Fruit fly (Drosophila melanogaster) whole organism, pupa: ENCODE results near the gene CG7058.

Experiments used
- CG10348 ChIP-seq: fragments of 200-800 bp; sonication (Bioruptor generic); IDR thresholded peaks from 2 replicates; pipeline ENCODE4 v1.3.6; 2022; ENCODE audit warnings: missing biosample characterization, missing genetic modification characterization
- CG12605 ChIP-seq: fragments of 200-800 bp; sonication (Bioruptor generic); IDR thresholded peaks from 2 replicates; pipeline ENCODE4 v1.3.6; 2022; ENCODE audit warnings: missing biosample characterization, missing genetic modification characterization
- CG13204 ChIP-seq: fragments of 200-800 bp; sonication (Bioruptor generic); optimal IDR thresholded peaks from 2 replicates; lab custom pipeline; 2018; ENCODE audit warnings: missing biosample characterization, mild to moderate bottlenecking, missing genetic modification characterization, moderate library complexity
- CG14655 ChIP-seq: fragments of 200-800 bp; sonication (Bioruptor generic); optimal IDR thresholded peaks from 3 replicates; lab custom pipeline; 2017; ENCODE audit warnings: mild to moderate bottlenecking, missing biosample characterization, missing genetic modification reagents, missing genetic modification characterization
- CG15710 ChIP-seq: fragments of 200-800 bp; sonication (Bioruptor generic); optimal IDR thresholded peaks from 2 replicates; lab custom pipeline; 2018; ENCODE audit warnings: missing biosample characterization, mild to moderate bottlenecking, missing genetic modification characterization, moderate library complexity
- CG17806 ChIP-seq: fragments of 200-800 bp; sonication (Bioruptor generic); optimal IDR thresholded peaks from 2 replicates; lab custom pipeline; 2018; ENCODE audit warnings: missing biosample characterization, mild to moderate bottlenecking, missing genetic modification characterization, moderate library complexity
- CG32121 ChIP-seq: fragments of 200-800 bp; sonication (Bioruptor generic); IDR thresholded peaks from 2 replicates; pipeline ENCODE4 v1.3.6; 2022; ENCODE audit warnings: missing biosample characterization, missing genetic modification characterization
- CG34367 ChIP-seq: fragments of 200-800 bp; sonication (Bioruptor generic); optimal IDR thresholded peaks from 2 replicates; lab custom pipeline; 2018; ENCODE audit warnings: missing biosample characterization, mild to moderate bottlenecking, missing genetic modification characterization
- CG4496 ChIP-seq: fragments of 200-800 bp; sonication (Bioruptor generic); IDR thresholded peaks from 3 replicates; pipeline ENCODE4 v1.3.6; 2022; ENCODE audit warnings: missing biosample characterization, missing genetic modification characterization
- CG8159 ChIP-seq: fragments of 200-800 bp; sonication (Bioruptor generic); optimal IDR thresholded peaks from 3 replicates; lab custom pipeline; 2018; ENCODE audit warnings: missing biosample characterization, mild to moderate bottlenecking, missing genetic modification characterization, moderate library complexity
- CG8301 ChIP-seq: fragments of 200-800 bp; sonication (Bioruptor generic); optimal IDR thresholded peaks from 2 replicates; lab custom pipeline; 2018; ENCODE audit warnings: missing biosample characterization, mild to moderate bottlenecking, missing genetic modification characterization
- CG9948 ChIP-seq: fragments of 200-800 bp; sonication (Bioruptor generic); optimal IDR thresholded peaks from 2 replicates; lab custom pipeline; 2018; ENCODE audit warnings: missing biosample characterization, mild to moderate bottlenecking, missing genetic modification characterization, moderate library complexity
- D1 ChIP-seq: fragments of 200-800 bp; sonication (Bioruptor generic); optimal IDR thresholded peaks from 2 replicates; lab custom pipeline; 2018; ENCODE audit warnings: missing biosample characterization, mild to moderate bottlenecking, missing genetic modification characterization, moderate library complexity
- EcR ChIP-seq: fragments of 200-800 bp; sonication (Bioruptor generic); optimal IDR thresholded peaks from 3 replicates; lab custom pipeline; 2019; ENCODE audit warnings: missing biosample characterization, missing genetic modification characterization, mild to moderate bottlenecking, moderate library complexity, missing genetic modification reagents
- Ets98B ChIP-seq: fragments of 200-800 bp; sonication (Bioruptor generic); IDR thresholded peaks from 2 replicates; pipeline ENCODE4 v1.3.6; 2022; ENCODE audit warnings: missing biosample characterization, missing genetic modification characterization
- Pif1A ChIP-seq: fragments of 200-800 bp; sonication (Bioruptor generic); optimal IDR thresholded peaks from 3 replicates; lab custom pipeline; 2016; ENCODE audit warnings: missing biosample characterization, missing genetic modification characterization
- Pif1B ChIP-seq: fragments of 200-800 bp; sonication (Bioruptor generic); optimal IDR thresholded peaks from 3 replicates; lab custom pipeline; 2016; ENCODE audit warnings: missing biosample characterization, missing genetic modification characterization
- Snoo ChIP-seq: fragments of 200-800 bp; sonication (Bioruptor generic); optimal IDR thresholded peaks from 3 replicates; lab custom pipeline; 2017; ENCODE audit warnings: missing biosample characterization, mild to moderate bottlenecking, missing genetic modification characterization, inconsistent platforms
- fd96Ca ChIP-seq: fragments of 200-800 bp; sonication (Bioruptor generic); IDR thresholded peaks from 3 replicates; pipeline ENCODE4 v1.3.6; 2022; ENCODE audit warnings: missing biosample characterization, missing genetic modification characterization
- gl ChIP-seq: fragments of 200-800 bp; sonication (Bioruptor generic); optimal IDR thresholded peaks from 2 replicates; lab custom pipeline; 2018; ENCODE audit warnings: missing biosample characterization, mild to moderate bottlenecking, missing genetic modification characterization
- rn ChIP-seq: fragments of 200-800 bp; sonication (Bioruptor generic); IDR thresholded peaks from 2 replicates; pipeline ENCODE4 v1.3.6; 2022; ENCODE audit warnings: missing biosample characterization, missing genetic modification characterization

The CG7058 gene

dm6 chrX:18806365-18806764 is at the start of gene CG7058:
CG7058 (plus strand) TSS chrX:18806694.
- TF ChIP-seq CG32121 (GFP tag; lab: Robert Waterston, UW) (no peak), CG10348 (GFP tag; lab: Robert Waterston, UW) (no peak)

dm6 chrX:18771356-18771755 is 35.1 kb upstream of the CG7058 start:
- TF ChIP-seq CG4496 (GFP tag; lab: Robert Waterston, UW), result no peak
- no peak for TF ChIP-seq Snoo (tag; lab: Kevin White, UChicago)
- TF ChIP-seq rn (GFP tag; lab: Robert Waterston, UW), result no peak
- no peak for TF ChIP-seq CG34367
- TF ChIP-seq CG32121 (GFP tag; lab: Robert Waterston, UW), result no peak
- no peak for TF ChIP-seq CG10348 (GFP tag; lab: Robert Waterston, UW)
- TF ChIP-seq, all 21 proteins: peak for 0

- TF ChIP-seq CG8159 (tag; lab: Kevin White, UChicago) (no peak), CG4496 (GFP tag; lab: Robert Waterston, UW) (peak; percentile 61; the same call in 2 of the 3 replicates)
Observed at dm6 chrX:18771995-18772394, 34.5 kb upstream of the CG7058 start.

dm6 chrX:18773817-18774216 is 32.7 kb upstream of the CG7058 start, which contains the start of gene CCKLR-17D3:
CCKLR-17D3 (minus strand) TSS chrX:18774027.
- TF ChIP-seq CG32121 (GFP tag; lab: Robert Waterston, UW) (0 out of 2 replicates have a peak, but pooled peaks have one; percentile 16), Ets98B (GFP tag; lab: Robert Waterston, UW) (no peak), CG13204 (GFP tag; lab: Kevin White, UChicago) (peak; percentile 43), CG34367 (no peak), CG12605 (GFP tag; lab: Robert Waterston, UW) (no peak), CG4496 (GFP tag; lab: Robert Waterston, UW) (0 out of 3 replicates have a peak, but pooled peaks have one; percentile 23)

dm6 chrX:18774818-18775343 is 31.6 kb upstream of the CG7058 start, which contains the start of gene CG6891:
CG6891 (plus strand) TSS chrX:18775228.
- TF ChIP-seq CG17806 (tag; lab: Kevin White, UChicago), result peak; percentile 34
- peak; percentile 41; the same call in 1 of the 2 replicates for TF ChIP-seq CG12605 (GFP tag; lab: Robert Waterston, UW)
- TF ChIP-seq CG15710 (tag; lab: Kevin White, UChicago), result peak; percentile 27
- TF ChIP-seq CG34367, result no peak
- TF ChIP-seq CG10348 (GFP tag; lab: Robert Waterston, UW), result no peak
- TF ChIP-seq CG13204 (GFP tag; lab: Kevin White, UChicago), result peak; percentile 99
- peak; percentile 47 for TF ChIP-seq CG8301 (tag; lab: Kevin White, UChicago)
- no peak for TF ChIP-seq D1 (tag; lab: Kevin White, UChicago)
- TF ChIP-seq CG4496 (GFP tag; lab: Robert Waterston, UW), result peak; percentile 78
- peak; percentile 18 for TF ChIP-seq Pif1A
- peak; percentile 70 for TF ChIP-seq CG14655 (GFP tag; lab: Kevin White, UChicago)
- TF ChIP-seq Pif1B (GFP tag; lab: Kevin White, UChicago), result peak; percentile 40
- peak; percentile 21 for TF ChIP-seq CG8159 (tag; lab: Kevin White, UChicago)
- TF ChIP-seq EcR (GFP tag; lab: Kevin White, UChicago), result peak; percentile 76
- peak; percentile 73 for TF ChIP-seq Snoo (tag; lab: Kevin White, UChicago)
- no peak for TF ChIP-seq gl (tag; lab: Kevin White, UChicago)
- TF ChIP-seq CG32121 (GFP tag; lab: Robert Waterston, UW), result peak; percentile 70
- TF ChIP-seq CG9948, result peak; percentile 18
- TF ChIP-seq fd96Ca (GFP tag; lab: Robert Waterston, UW), result peak; percentile 67; the same call in 2 of the 3 replicates
- no peak for TF ChIP-seq rn (GFP tag; lab: Robert Waterston, UW)
- peak; percentile 63 for TF ChIP-seq Ets98B (GFP tag; lab: Robert Waterston, UW)

dm6 chrX:18775839-18776538 is 30.5 kb upstream of the CG7058 start:
- peak; percentile 92 for TF ChIP-seq CG15710 (tag; lab: Kevin White, UChicago)
- no peak; the same call in 1 of the 2 replicates for TF ChIP-seq Ets98B (GFP tag; lab: Robert Waterston, UW)
- TF ChIP-seq CG4496 (GFP tag; lab: Robert Waterston, UW), result peak; percentile 48; the same call in 1 of the 3 replicates
- TF ChIP-seq rn (GFP tag; lab: Robert Waterston, UW), result no peak
- TF ChIP-seq CG32121 (GFP tag; lab: Robert Waterston, UW), result no peak; the same call in 1 of the 2 replicates
- peak; percentile 83 for TF ChIP-seq CG17806 (tag; lab: Kevin White, UChicago)
- TF ChIP-seq gl (tag; lab: Kevin White, UChicago), result peak; percentile 72
- peak; percentile 91 for TF ChIP-seq CG9948
- TF ChIP-seq CG13204 (GFP tag; lab: Kevin White, UChicago), result peak; percentile 89
- peak; percentile 56; the same call in 1 of the 3 replicates for TF ChIP-seq fd96Ca (GFP tag; lab: Robert Waterston, UW)
- peak; percentile 94 for TF ChIP-seq CG14655 (GFP tag; lab: Kevin White, UChicago)
- TF ChIP-seq CG34367, result peak; percentile 87
- no peak for TF ChIP-seq CG10348 (GFP tag; lab: Robert Waterston, UW)
- TF ChIP-seq CG8159 (tag; lab: Kevin White, UChicago), result peak; percentile 93
- TF ChIP-seq Pif1B (GFP tag; lab: Kevin White, UChicago), result peak; percentile 72
- TF ChIP-seq Pif1A, result peak; percentile 78
- TF ChIP-seq CG12605 (GFP tag; lab: Robert Waterston, UW), result peak; percentile 11; the same call in 1 of the 2 replicates
- peak; percentile 86 for TF ChIP-seq Snoo (tag; lab: Kevin White, UChicago)
- peak; percentile 84 for TF ChIP-seq D1 (tag; lab: Kevin White, UChicago)
- peak; percentile 67 for TF ChIP-seq EcR (GFP tag; lab: Kevin White, UChicago)
- TF ChIP-seq CG8301 (tag; lab: Kevin White, UChicago), result peak; percentile 87
